Worm (Caenorhabditis elegans) whole organism, late embryonic: ENCODE measurements around the gene unc-51.

Experiments
- K09A11.1 ChIP-seq: sonication (generic microtip); optimal IDR thresholded peaks from 2 replicates; lab custom pipeline; 2017; ENCODE audit warnings: antibody characterized with exemption, mild to moderate bottlenecking, missing genetic modification characterization, missing compliant biosample characterization; ENCODE audit not compliant: insufficient read depth
- T23F11.4 ChIP-seq: fragments of 200-800 bp; sonication (Bioruptor generic); optimal IDR thresholded peaks from 2 replicates; lab custom pipeline; 2018; ENCODE audit warnings: mild to moderate bottlenecking, missing genetic modification characterization, missing compliant biosample characterization
- ahr-1 ChIP-seq: sonication (generic microtip); optimal IDR thresholded peaks from 2 replicates; lab custom pipeline; 2016; ENCODE audit warnings: missing genetic modification characterization, missing compliant biosample characterization
- ama-1 ChIP-seq: fragments of 150-350 bp; optimal IDR thresholded peaks from 2 replicates; lab custom pipeline; 2014
- ceh-14 ChIP-seq: sonication (generic microtip); optimal IDR thresholded peaks from 2 replicates; lab custom pipeline; 2016; ENCODE audit warnings: missing genotype, missing genetic modification characterization, missing compliant biosample characterization
- ceh-19 ChIP-seq: fragments of 200-800 bp; sonication (Bioruptor generic); optimal IDR thresholded peaks from 2 replicates; lab custom pipeline; 2018; ENCODE audit warnings: mild to moderate bottlenecking, missing genetic modification characterization, missing compliant biosample characterization
- ceh-2 ChIP-seq: sonication (generic microtip); optimal IDR thresholded peaks from 2 replicates; lab custom pipeline; 2016; ENCODE audit warnings: missing genotype, missing genetic modification characterization, missing compliant biosample characterization
- ceh-31 ChIP-seq: sonication (generic microtip); optimal IDR thresholded peaks from 2 replicates; lab custom pipeline; 2016; ENCODE audit warnings: missing genetic modification characterization, missing compliant biosample characterization
- ceh-45 ChIP-seq: fragments of 200-800 bp; sonication (Bioruptor generic); IDR thresholded peaks from 2 replicates; pipeline ENCODE4 v1.3.6; 2022; ENCODE audit warnings: missing genetic modification reagents, missing genetic modification characterization, missing compliant biosample characterization
- ceh-48 ChIP-seq: sonication (generic microtip); optimal IDR thresholded peaks from 2 replicates; lab custom pipeline; 2016; ENCODE audit warnings: missing genetic modification characterization, inconsistent platforms, missing compliant biosample characterization
- ceh-6 ChIP-seq: fragments of 200-800 bp; sonication (Bioruptor generic); optimal IDR thresholded peaks from 2 replicates; lab custom pipeline; 2018; ENCODE audit warnings: mild to moderate bottlenecking, missing genetic modification characterization, missing compliant biosample characterization
- dmd-4 ChIP-seq: sonication (generic microtip); optimal IDR thresholded peaks from 2 replicates; lab custom pipeline; 2016; ENCODE audit warnings: borderline replicate concordance, missing genetic modification characterization, missing compliant biosample characterization
- dve-1 ChIP-seq: sonication (generic microtip); optimal IDR thresholded peaks from 2 replicates; lab custom pipeline; 2017; ENCODE audit warnings: antibody characterized with exemption, mild to moderate bottlenecking, missing genetic modification characterization, missing compliant biosample characterization
- elt-4 ChIP-seq: sonication (generic microtip); optimal IDR thresholded peaks from 2 replicates; lab custom pipeline; 2016; ENCODE audit warnings: missing genetic modification characterization, missing compliant biosample characterization
- hlh-30 ChIP-seq: sonication (generic microtip); optimal IDR thresholded peaks from 2 replicates; lab custom pipeline; 2017; ENCODE audit warnings: antibody characterized with exemption, missing genetic modification characterization, missing compliant biosample characterization; ENCODE audit not compliant: insufficient read depth
- hlh-6 ChIP-seq: sonication (generic microtip); optimal IDR thresholded peaks from 2 replicates; lab custom pipeline; 2016; ENCODE audit warnings: missing genotype, missing genetic modification characterization, missing compliant biosample characterization
- madf-2 ChIP-seq: sonication (generic microtip); optimal IDR thresholded peaks from 2 replicates; lab custom pipeline; 2017; ENCODE audit warnings: missing genetic modification characterization, missing compliant biosample characterization
- mec-3 ChIP-seq: sonication (generic microtip); optimal IDR thresholded peaks from 2 replicates; lab custom pipeline; 2016; ENCODE audit warnings: borderline replicate concordance, missing genetic modification characterization, missing compliant biosample characterization
- pag-3 ChIP-seq: sonication (generic microtip); optimal IDR thresholded peaks from 2 replicates; lab custom pipeline; 2016; ENCODE audit warnings: missing compliant biosample characterization, missing genetic modification characterization, borderline replicate concordance
- pat-9 ChIP-seq: fragments of 200-800 bp; sonication (Bioruptor generic); optimal IDR thresholded peaks from 2 replicates; lab custom pipeline; 2018; ENCODE audit warnings: mild to moderate bottlenecking, missing genetic modification characterization, moderate library complexity, missing compliant biosample characterization
- pax-1 ChIP-seq: fragments of 150-350 bp; optimal IDR thresholded peaks from 2 replicates; lab custom pipeline; 2014; ENCODE audit warnings: missing biosample characterization, missing genetic modification characterization
- pha-2 ChIP-seq: sonication (generic microtip); optimal IDR thresholded peaks from 2 replicates; lab custom pipeline; 2017; ENCODE audit warnings: mild to moderate bottlenecking, missing genetic modification characterization, missing compliant biosample characterization
- pqm-1 ChIP-seq: sonication (generic microtip); optimal IDR thresholded peaks from 2 replicates; lab custom pipeline; 2016; ENCODE audit warnings: missing genetic modification characterization, missing compliant biosample characterization
- ref-2 ChIP-seq: sonication (generic microtip); optimal IDR thresholded peaks from 2 replicates; lab custom pipeline; 2016; ENCODE audit warnings: missing genetic modification characterization, missing compliant biosample characterization
- rnt-1 ChIP-seq: sonication (generic microtip); optimal IDR thresholded peaks from 2 replicates; lab custom pipeline; 2016; ENCODE audit warnings: missing genetic modification characterization, missing compliant biosample characterization
- sdc-2 ChIP-seq: sonication (generic microtip); optimal IDR thresholded peaks from 2 replicates; lab custom pipeline; 2016; ENCODE audit warnings: missing genotype, missing genetic modification characterization, missing compliant biosample characterization
- sox-4 ChIP-seq: sonication (generic microtip); optimal IDR thresholded peaks from 2 replicates; lab custom pipeline; 2017; ENCODE audit warnings: mild to moderate bottlenecking, missing genetic modification characterization, inconsistent platforms, missing compliant biosample characterization
- tbx-2 ChIP-seq: sonication (generic microtip); optimal IDR thresholded peaks from 2 replicates; lab custom pipeline; 2016; ENCODE audit warnings: missing genetic modification characterization, missing compliant biosample characterization
- ttx-3 ChIP-seq: sonication (generic microtip); optimal IDR thresholded peaks from 2 replicates; lab custom pipeline; 2016; ENCODE audit warnings: missing genetic modification reagents, missing genetic modification characterization, missing compliant biosample characterization

unc-51 gene

ce11 chrV:20002194-20002593 is 2.1 kb downstream of the unc-51 start:
- TF ChIP-seq ceh-2 (tag; lab: Kevin White, UChicago) (no peak), ref-2 (tag; lab: Kevin White, UChicago) (no peak), ceh-14 (tag; lab: Kevin White, UChicago) (no peak), rnt-1 (tag; lab: Kevin White, UChicago) (no peak), dve-1 (tag; lab: Kevin White, UChicago) (no peak), ahr-1 (tag; lab: Kevin White, UChicago) (no peak), tbx-2 (tag; lab: Kevin White, UChicago) (no peak), ceh-45 (GFP tag; lab: Robert Waterston, UW) (no peak), pax-1 (tag; lab: Kevin White, UChicago) (no peak), hlh-6 (tag; lab: Kevin White, UChicago) (no peak), madf-2 (tag; lab: Kevin White, UChicago) (no peak), ceh-31 (tag; lab: Kevin White, UChicago) (no peak)
- TF ChIP-seq, all 69 proteins: peak for 0

DNA sequence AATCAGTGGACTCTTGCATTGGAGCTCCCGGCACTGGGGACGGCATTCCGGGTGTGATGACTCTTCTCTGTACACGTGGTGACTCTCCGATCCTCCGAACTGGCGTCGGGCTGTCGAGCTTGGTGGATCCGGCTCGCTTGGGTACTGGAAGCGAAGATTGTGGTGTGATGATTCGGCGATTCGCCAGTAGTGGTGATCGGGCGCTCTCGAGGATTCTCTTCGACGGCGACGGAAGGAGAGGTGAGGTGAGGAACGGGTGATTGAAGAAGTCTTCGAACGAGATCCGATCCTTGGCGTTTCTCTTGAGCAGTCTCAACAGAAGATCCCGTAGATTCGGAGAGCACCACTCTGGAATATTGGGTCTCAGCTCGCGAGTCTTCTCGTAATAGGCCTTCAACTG is 3.6 kb downstream of the unc-51 start:
- no peak for TF ChIP-seq sdc-2 (tag; lab: Kevin White, UChicago)
- no peak for TF ChIP-seq ceh-19 (GFP tag; lab: Kevin White, UChicago)

ce11 chrV:19999789-20000188 is 4.5 kb downstream of the unc-51 start:
- TF ChIP-seq pag-3 (tag; lab: Kevin White, UChicago) (peak; percentile 59), sdc-2 (tag; lab: Kevin White, UChicago) (no peak), hlh-30 (tag; lab: Kevin White, UChicago) (no peak), dve-1 (tag; lab: Kevin White, UChicago) (no peak)

ce11 chrV:19999100-19999499 is 5.2 kb downstream of the unc-51 start:
- TF ChIP-seq T23F11.4 (GFP tag; lab: Kevin White, UChicago) (no peak), ttx-3 (tag; lab: Kevin White, UChicago) (no peak), ceh-19 (GFP tag; lab: Kevin White, UChicago) (no peak), pat-9 (tag; lab: Kevin White, UChicago) (no peak), K09A11.1 (no peak), ceh-31 (tag; lab: Kevin White, UChicago) (no peak), tbx-2 (tag; lab: Kevin White, UChicago) (no peak), mec-3 (no peak), pha-2 (no peak), pqm-1 (tag; lab: Kevin White, UChicago) (no peak), ama-1 (lab: Kevin White, UChicago) (no peak), dmd-4 (tag; lab: Kevin White, UChicago) (no peak), ceh-6 (GFP tag; lab: Kevin White, UChicago) (no peak), hlh-6 (tag; lab: Kevin White, UChicago) (no peak)

- TF ChIP-seq dve-1 (tag; lab: Kevin White, UChicago) (peak; percentile 68), elt-4 (tag; lab: Kevin White, UChicago) (peak; percentile 9), pag-3 (tag; lab: Kevin White, UChicago) (no peak), ceh-48 (peak; percentile 19)
- TF ChIP-seq, all 69 proteins: peak for 3
Measured at ce11 chrV:19998203-19998836, 6.0 kb downstream of the unc-51 start.

DNA sequence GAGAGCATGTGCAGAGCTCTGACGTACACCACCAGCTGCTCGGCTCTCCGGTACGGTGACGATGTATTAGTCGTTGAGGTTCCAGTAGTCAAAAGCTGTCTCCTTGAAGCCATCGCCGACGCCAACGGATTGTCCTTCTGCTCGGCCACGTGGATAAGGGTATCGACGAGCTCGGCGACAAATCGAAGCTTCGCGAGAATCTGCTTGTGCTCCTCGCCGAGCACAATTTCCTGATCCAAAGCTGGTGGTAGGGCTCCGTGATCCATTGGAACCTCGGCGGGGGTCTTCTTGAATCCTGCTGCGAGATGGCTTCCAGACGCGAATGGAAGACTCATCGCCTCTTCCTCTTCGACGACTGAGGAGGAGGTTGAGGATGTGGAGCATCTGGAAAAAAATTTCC is 6.8 kb downstream of the unc-51 start:
- TF ChIP-seq T23F11.4 (GFP tag; lab: Kevin White, UChicago) (no peak), pqm-1 (tag; lab: Kevin White, UChicago) (no peak), dve-1 (tag; lab: Kevin White, UChicago) (no peak), elt-4 (tag; lab: Kevin White, UChicago) (no peak), sox-4 (tag; lab: Kevin White, UChicago) (no peak), ama-1 (lab: Kevin White, UChicago) (no peak)
- TF ChIP-seq, all 69 proteins: peak for 0
